Worm (Caenorhabditis elegans): ENCODE results near the gene ckb-3.

ckb-3 gene

DNA sequence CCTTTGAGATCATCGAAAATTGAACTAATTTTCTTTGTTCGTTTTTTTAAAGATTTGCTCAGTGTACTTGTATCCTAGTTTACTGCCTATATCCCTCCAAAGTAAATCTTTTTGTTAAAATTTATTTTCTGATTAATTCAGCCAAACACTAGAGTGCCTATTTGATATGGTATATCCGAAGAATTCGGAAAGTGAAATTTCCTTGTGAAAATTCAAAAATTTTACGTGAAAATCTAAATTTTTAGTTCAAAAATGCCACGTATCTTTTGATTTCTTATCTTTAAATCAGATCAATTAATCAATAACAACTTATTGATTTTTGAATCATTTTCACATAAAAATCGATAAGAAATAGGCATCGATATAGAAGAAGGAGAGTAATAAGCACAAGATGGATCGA, 27.8 kb downstream of the ckb-3 start, which contains the start of gene R07E5.6:
Gene R07E5.6 (plus strand): TSS at position 301 of the 400 bp plus-strand sequence.
- no peak for TF ChIP-seq hlh-30 (tag; optimal IDR thresholded peaks at IDR 0.05; ENCODE audit: insufficient read depth)

DNA sequence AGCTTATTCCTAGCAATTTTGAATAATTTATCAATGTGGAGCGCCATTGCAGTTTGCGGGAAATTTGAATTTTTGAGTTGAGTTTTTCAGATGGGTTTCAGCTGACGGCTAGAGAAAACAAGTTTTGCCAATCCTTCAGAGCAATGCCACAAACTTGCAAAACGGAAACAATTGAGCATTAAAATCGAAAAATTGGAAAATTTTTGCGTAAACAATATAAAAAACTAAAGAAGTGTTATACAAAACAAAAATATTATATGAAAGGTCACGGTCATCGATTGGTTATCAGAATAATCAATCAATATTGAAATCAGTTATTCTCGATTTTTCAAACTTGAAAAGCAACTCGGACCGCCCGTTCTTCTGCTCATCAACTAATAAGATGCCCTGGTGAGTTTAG, 30.5 kb downstream of the ckb-3 start, which contains the start of gene R07E5.15:
Gene R07E5.15 (plus strand): TSS at position 301 of the 400 bp plus-strand sequence.
- no peak for TF ChIP-seq ahr-1 (tag; optimal IDR thresholded peaks at IDR 0.05)
- no peak for TF ChIP-seq ceh-30 (tag; optimal IDR thresholded peaks at IDR 0.05)
- TF ChIP-seq ztf-16 (tag; optimal IDR thresholded peaks at IDR 0.05) = no peak
- no peak for TF ChIP-seq sox-2 (GFP tag; IDR thresholded peaks at IDR 0.05)
- no peak for TF ChIP-seq C38D4.7 (GFP tag; optimal IDR thresholded peaks at IDR 0.05)
- TF ChIP-seq lim-6 (tag; optimal IDR thresholded peaks at IDR 0.05) = no peak
- TF ChIP-seq pros-1 (tag; optimal IDR thresholded peaks at IDR 0.05) = no peak
- TF ChIP-seq hlh-30 (tag; optimal IDR thresholded peaks at IDR 0.05; ENCODE audit: insufficient read depth) = no peak
- no peak for TF ChIP-seq ceh-14 (tag; optimal IDR thresholded peaks at IDR 0.05)
- TF ChIP-seq ceh-24 (tag; optimal IDR thresholded peaks at IDR 0.05) = no peak
- TF ChIP-seq elt-2 (tag; optimal IDR thresholded peaks at IDR 0.05) = no peak
- TF ChIP-seq syd-9 (tag; optimal IDR thresholded peaks at IDR 0.05) = no peak

ce11 chrIII:4404339-4404836, 33.7 kb downstream of the ckb-3 start, which contains the start of the genes R07E5.17 and snfc-5:
Gene R07E5.17 (minus strand): TSS chrIII:4404436.
Gene snfc-5 (plus strand): TSS chrIII:4404786.
- TF ChIP-seq ztf-16 (tag; optimal IDR thresholded peaks at IDR 0.05) (no peak), T23F11.4 (GFP tag; optimal IDR thresholded peaks at IDR 0.05) (no peak), K02D7.2 (tag; optimal IDR thresholded peaks at IDR 0.05) (no peak), pag-3 (tag; optimal IDR thresholded peaks at IDR 0.05; ENCODE audit: borderline replicate concordance) (no peak), unc-3 (GFP tag; conservative IDR thresholded peaks at IDR 0.05) (no peak), unc-3 (tag; optimal IDR thresholded peaks at IDR 0.05) (no peak), ttx-3 (tag; optimal IDR thresholded peaks at IDR 0.05) (no peak), elt-4 (tag; optimal IDR thresholded peaks at IDR 0.05) (no peak), dve-1 (tag; optimal IDR thresholded peaks at IDR 0.05) (no peak), che-1 (tag; optimal IDR thresholded peaks at IDR 0.05) (no peak), ceh-30 (tag; optimal IDR thresholded peaks at IDR 0.05) (no peak), ceh-31 (tag; optimal IDR thresholded peaks at IDR 0.05) (peak; percentile 27), C08G9.2 (tag; optimal IDR thresholded peaks at IDR 0.05) (no peak), fax-1 (tag; optimal IDR thresholded peaks at IDR 0.05) (no peak), hlh-15 (tag; optimal IDR thresholded peaks at IDR 0.05) (no peak), ceh-14 (tag; optimal IDR thresholded peaks at IDR 0.05) (peak; percentile 44), unc-42 (tag; optimal IDR thresholded peaks at IDR 0.05) (peak; percentile 37), fkh-10 (GFP tag; optimal IDR thresholded peaks at IDR 0.05) (no peak), pax-1 (tag; optimal IDR thresholded peaks at IDR 0.05) (no peak), pat-9 (tag; optimal IDR thresholded peaks at IDR 0.05) (no peak), ceh-18 (tag; optimal IDR thresholded peaks at IDR 0.05) (peak; percentile 25), npax-4 (tag; optimal IDR thresholded peaks at IDR 0.05) (no peak), nhr-232 (tag; optimal IDR thresholded peaks at IDR 0.05) (no peak), ceh-24 (tag; optimal IDR thresholded peaks at IDR 0.05) (no peak)

- TF ChIP-seq gmeb-2 (tag; optimal IDR thresholded peaks at IDR 0.05) (no peak), mec-3 (tag; optimal IDR thresholded peaks at IDR 0.05; ENCODE audit: borderline replicate concordance) (no peak), ceh-30 (tag; optimal IDR thresholded peaks at IDR 0.05) (no peak), ztf-16 (tag; optimal IDR thresholded peaks at IDR 0.05) (no peak), pha-4 (tag; optimal IDR thresholded peaks at IDR 0.05) (no peak), ets-4 (tag; optimal IDR thresholded peaks at IDR 0.05) (no peak), ceh-18 (tag; optimal IDR thresholded peaks at IDR 0.05) (no peak), dmd-4 (tag; optimal IDR thresholded peaks at IDR 0.05; ENCODE audit: borderline replicate concordance) (no peak), nfya-1 (tag; optimal IDR thresholded peaks at IDR 0.05) (no peak), eyg-1 (tag; optimal IDR thresholded peaks at IDR 0.05) (no peak), Y22D7AL.16 (tag; optimal IDR thresholded peaks at IDR 0.05) (no peak), ref-2 (tag; optimal IDR thresholded peaks at IDR 0.05) (no peak), ttx-3 (tag; optimal IDR thresholded peaks at IDR 0.05) (no peak)
Observed at ce11 chrIII:4405986-4406385, 35.3 kb downstream of the ckb-3 start, which contains the start of gene rnp-4. Gene rnp-4 (plus strand): TSS chrIII:4406286.

Measured in whole organism, late embryonic.